Worm (Caenorhabditis elegans): ENCODE results near the gene pxf-1.

DNA sequence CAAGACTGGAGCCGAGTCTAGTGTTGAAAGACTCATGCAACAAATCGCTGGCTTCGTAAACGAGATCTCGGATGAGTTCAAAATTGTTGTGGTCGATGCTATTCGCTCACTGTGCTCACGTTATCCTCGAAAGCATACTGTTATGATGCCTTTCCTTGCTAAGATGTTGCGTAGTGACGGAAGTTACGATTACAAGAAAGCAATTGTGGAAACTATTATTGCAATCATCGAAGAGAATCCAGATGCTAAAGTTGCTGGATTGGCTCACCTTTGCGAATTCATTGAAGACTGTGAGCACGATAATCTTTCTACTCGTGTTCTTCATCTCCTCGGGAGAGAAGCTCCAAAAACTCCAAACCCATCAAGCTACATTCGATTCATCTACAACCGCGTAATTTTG lies 20.7 kb downstream of the pxf-1 start:
- TF ChIP-seq hmg-20 (GFP tag; IDR thresholded peaks at IDR 0.05) (no peak), ama-1 (optimal IDR thresholded peaks at IDR 0.05) (no peak), ama-1 (GFP tag; optimal IDR thresholded peaks at IDR 0.05) (no peak), nhr-90 (tag; optimal IDR thresholded peaks at IDR 0.05) (no peak), lin-40 (tag; optimal IDR thresholded peaks at IDR 0.05) (no peak), cebp-1 (GFP tag; IDR thresholded peaks at IDR 0.05) (no peak), cebp-1 (tag; optimal IDR thresholded peaks at IDR 0.05) (no peak), chd-7 (tag; optimal IDR thresholded peaks at IDR 0.05) (no peak)

Data from whole organism, young adult.